Fruit fly (Drosophila melanogaster): ENCODE measurements around the gene rpk.

The rpk gene

DNA sequence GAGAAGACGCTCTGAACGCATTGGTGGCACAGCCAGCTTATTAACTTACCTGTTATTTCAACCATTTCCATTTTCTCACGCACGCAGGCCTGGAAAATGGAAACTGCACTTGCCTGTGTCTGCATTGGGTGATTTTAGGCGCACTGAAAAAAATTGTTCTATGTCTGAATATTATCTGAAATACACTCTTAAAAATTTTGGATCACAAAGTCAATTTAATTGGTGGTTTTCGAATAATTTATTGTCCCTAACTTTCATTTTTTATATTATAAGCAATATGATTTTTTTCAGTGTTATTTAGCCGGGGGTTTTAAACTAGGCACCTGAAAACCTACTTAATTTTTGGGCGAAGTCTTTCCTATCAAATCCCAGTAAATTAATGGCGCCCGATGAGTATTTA lies 17.3 kb downstream of the rpk start (continued):
- TF ChIP-seq chinmo (GFP tag; IDR thresholded peaks at IDR 0.05; ENCODE audit: partially characterized antibody) (no peak), GATAe (GFP tag; conservative IDR thresholded peaks at IDR 0.05) (no peak), CG2889 (GFP tag; IDR thresholded peaks at IDR 0.05) (0 out of 3 replicates have a peak, but pooled peaks have one; percentile 56), NfI (GFP tag; optimal IDR thresholded peaks at IDR 0.05) (peak; percentile 35), ERR (GFP tag; optimal IDR thresholded peaks at IDR 0.05) (no peak), CG4404 (GFP tag; IDR thresholded peaks at IDR 0.05) (peak; percentile 83), dimm (GFP tag; IDR thresholded peaks at IDR 0.05) (no peak), Aef1 (GFP tag; IDR thresholded peaks at IDR 0.05) (peak; percentile 68), CG2875 (GFP tag; optimal IDR thresholded peaks at IDR 0.05) (peak; percentile 64), CG6765 (GFP tag; optimal IDR thresholded peaks at IDR 0.05) (peak; percentile 8), ewg (GFP tag; optimal IDR thresholded peaks at IDR 0.05) (no peak), CG10274 (GFP tag; optimal IDR thresholded peaks at IDR 0.05) (peak; percentile 16), Sry-β (GFP tag; optimal IDR thresholded peaks at IDR 0.05) (peak; percentile 35), sim (GFP tag; IDR thresholded peaks at IDR 0.05) (peak; percentile 87), salm (tag; optimal IDR thresholded peaks at IDR 0.05) (peak; percentile 59), CG10147 (GFP tag; optimal IDR thresholded peaks at IDR 0.05) (peak; percentile 68), Sox100B (GFP tag; optimal IDR thresholded peaks at IDR 0.05) (peak; percentile 80), trem (tag; optimal IDR thresholded peaks at IDR 0.05) (peak; percentile 92), Dfd (GFP tag; optimal IDR thresholded peaks at IDR 0.05) (no peak), CG10431 (GFP tag; optimal IDR thresholded peaks at IDR 0.05) (no peak), cad (GFP tag; optimal IDR thresholded peaks at IDR 0.05) (no peak), Atf3 (GFP tag; optimal IDR thresholded peaks at IDR 0.05) (peak; percentile 49), Atf6 (GFP tag; IDR thresholded peaks at IDR 0.05) (peak; percentile 35; the same call in 1 of the 2 replicates), cwo (GFP tag; optimal IDR thresholded peaks at IDR 0.05) (peak; percentile 51), CG10462 (GFP tag; optimal IDR thresholded peaks at IDR 0.05) (peak; percentile 23), Stat92E (GFP tag; optimal IDR thresholded peaks at IDR 0.05) (no peak), CG6689 (GFP tag; IDR thresholded peaks at IDR 0.05) (peak; percentile 90), gro (GFP tag; optimal IDR thresholded peaks at IDR 0.05) (peak; percentile 40), CG31441 (GFP tag; IDR thresholded peaks at IDR 0.05) (peak; percentile 95), grn (GFP tag; optimal IDR thresholded peaks at IDR 0.05) (peak; percentile 60), CG13296 (GFP tag; optimal IDR thresholded peaks at IDR 0.05) (peak; percentile 56), stc (GFP tag; IDR thresholded peaks at IDR 0.05) (peak; percentile 84), CG11456 (GFP tag; IDR thresholded peaks at IDR 0.05) (peak; percentile 74; the same call in 2 of the 3 replicates), nom (GFP tag; optimal IDR thresholded peaks at IDR 0.05) (no peak), CG6813 (GFP tag; optimal IDR thresholded peaks at IDR 0.05) (peak; percentile 75), sd (tag; optimal IDR thresholded peaks at IDR 0.05) (no peak), bsh (GFP tag; optimal IDR thresholded peaks at IDR 0.05) (peak; percentile 3 to 74), ems (GFP tag; optimal IDR thresholded peaks at IDR 0.05) (no peak), en (GFP tag; optimal IDR thresholded peaks at IDR 0.05) (no peak), CG18262 (tag; optimal IDR thresholded peaks at IDR 0.05) (peak; percentile 94), sc (optimal IDR thresholded peaks at IDR 0.05) (no peak), sc (GFP tag; optimal IDR thresholded peaks at IDR 0.05) (peak; percentile 7), Hey (tag; optimal IDR thresholded peaks at IDR 0.05) (no peak), CG14667 (GFP tag; IDR thresholded peaks at IDR 0.05) (peak; percentile 56; the same call in 1 of the 2 replicates), crol (GFP tag; IDR thresholded peaks at IDR 0.05) (no peak), CG3281 (GFP tag; optimal IDR thresholded peaks at IDR 0.05) (peak; percentile 60), Dip2 (GFP tag; IDR thresholded peaks at IDR 0.05) (no peak), Optix (GFP tag; IDR thresholded peaks at IDR 0.05) (peak; percentile 50; the same call in 1 of the 3 replicates), CG4617 (GFP tag; optimal IDR thresholded peaks at IDR 0.05; ENCODE audit: borderline replicate concordance) (no peak), Doc3 (GFP tag; IDR thresholded peaks at IDR 0.05; ENCODE audit: partially characterized antibody) (no peak), wor (GFP tag; IDR thresholded peaks at IDR 0.05) (peak; percentile 63)
